Worm (Caenorhabditis elegans): ENCODE results near the gene galt-1.

DNA sequence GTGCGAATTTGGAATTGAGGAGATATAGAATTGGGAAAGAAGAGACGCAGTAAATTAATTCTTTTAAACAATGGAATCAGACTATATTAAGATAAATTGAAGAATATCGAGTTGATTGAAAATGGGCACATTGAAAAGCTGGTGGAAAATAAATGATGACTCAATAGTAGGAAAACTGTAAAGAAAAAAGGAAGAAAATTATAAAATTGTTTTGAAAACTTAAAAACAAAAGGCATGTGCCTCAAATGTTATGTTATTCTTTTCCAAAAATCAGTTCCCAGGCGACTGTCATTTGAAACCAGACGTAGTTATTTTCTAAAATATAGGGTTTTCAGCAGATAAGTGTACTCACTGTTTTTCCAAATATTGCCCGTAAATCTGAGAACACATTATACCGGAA lies 10.8 kb upstream of the galt-1 start, which contains the start of gene C04E6.12:
- TF ChIP-seq nhr-237 (tag; optimal IDR thresholded peaks at IDR 0.05), result no peak
- TF ChIP-seq unc-62 (GFP tag; optimal IDR thresholded peaks at IDR 0.05), result no peak
- no peak for TF ChIP-seq blmp-1 (tag; optimal IDR thresholded peaks at IDR 0.05)
- TF ChIP-seq zip-8 (tag; optimal IDR thresholded peaks at IDR 0.05), result no peak
- no peak for TF ChIP-seq ztf-11 (tag; optimal IDR thresholded peaks at IDR 0.05)
- no peak for TF ChIP-seq nhr-12 (tag; optimal IDR thresholded peaks at IDR 0.05)

Measured in whole organism, mixed stage, embryonic.